Worm (Caenorhabditis elegans): Measurements from ENCODE around the gene K08E4.2.

The K08E4.2 gene

DNA sequence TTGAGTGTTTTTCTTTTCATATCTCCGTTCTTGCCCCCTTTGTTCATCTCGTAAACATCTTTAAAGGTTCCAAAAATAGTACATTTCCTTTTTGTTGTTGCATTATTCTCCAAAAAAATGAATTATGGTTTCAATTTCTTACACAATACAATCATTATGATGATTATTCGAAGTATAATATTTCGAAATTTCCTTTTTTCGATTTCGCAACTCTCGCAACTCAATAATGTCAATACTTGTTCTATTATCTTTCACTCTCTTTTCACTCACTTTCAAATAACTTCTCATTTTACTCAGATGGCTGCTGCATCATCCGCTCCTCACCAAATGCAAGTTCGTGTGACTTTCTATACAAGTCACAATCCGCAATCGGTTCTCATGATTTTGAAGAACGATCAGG lies 22.5 kb downstream of the K08E4.2 start, which contains the start of gene sqst-1:
TSS of gene sqst-1 (plus strand) at position 298 of the 400 bp plus-strand sequence.
- TF ChIP-seq hnd-1 (tag; optimal IDR thresholded peaks at IDR 0.05) (no peak), ceh-13 (GFP tag; optimal IDR thresholded peaks at IDR 0.05) (no peak), B0310.2 (tag; optimal IDR thresholded peaks at IDR 0.05) (no peak), ama-1 (optimal IDR thresholded peaks at IDR 0.05) (no peak), sea-1 (GFP tag; conservative IDR thresholded peaks at IDR 0.05) (no peak), tbx-11 (GFP tag; IDR thresholded peaks at IDR 0.05) (no peak), pes-1 (GFP tag; IDR thresholded peaks at IDR 0.05) (no peak), scrt-1 (GFP tag; IDR thresholded peaks at IDR 0.05) (no peak), aly-1 (tag; optimal IDR thresholded peaks at IDR 0.05) (no peak), hmbx-1 (tag; optimal IDR thresholded peaks at IDR 0.05) (no peak), hmg-4 (GFP tag; optimal IDR thresholded peaks at IDR 0.05) (no peak), F13C5.2 (tag; optimal IDR thresholded peaks at IDR 0.05) (no peak), flt-1 (GFP tag; IDR thresholded peaks at IDR 0.05) (no peak), tbx-37 (GFP tag; conservative IDR thresholded peaks at IDR 0.05) (no peak), ets-7 (tag; optimal IDR thresholded peaks at IDR 0.05) (no peak)

ce11 chrIV:12032383-12032782 lies 24.1 kb downstream of the K08E4.2 start:
- TF ChIP-seq F13C5.2 (tag; optimal IDR thresholded peaks at IDR 0.05) (peak; percentile 67), ceh-13 (GFP tag; optimal IDR thresholded peaks at IDR 0.05) (no peak), hnd-1 (tag; optimal IDR thresholded peaks at IDR 0.05) (no peak), ama-1 (optimal IDR thresholded peaks at IDR 0.05) (no peak), aly-1 (tag; optimal IDR thresholded peaks at IDR 0.05) (no peak), hmg-4 (GFP tag; optimal IDR thresholded peaks at IDR 0.05) (peak; percentile 78), ceh-36 (tag; optimal IDR thresholded peaks at IDR 0.05) (no peak), tbx-37 (GFP tag; conservative IDR thresholded peaks at IDR 0.05) (no peak), pes-1 (GFP tag; IDR thresholded peaks at IDR 0.05) (no peak), flt-1 (GFP tag; IDR thresholded peaks at IDR 0.05) (no peak; the same call in 1 of the 2 replicates)

- no peak for TF ChIP-seq tbx-11 (GFP tag; IDR thresholded peaks at IDR 0.05)
- no peak for TF ChIP-seq flt-1 (GFP tag; IDR thresholded peaks at IDR 0.05)
- TF ChIP-seq hmg-4 (GFP tag; optimal IDR thresholded peaks at IDR 0.05) = no peak
- TF ChIP-seq tra-4 (tag; optimal IDR thresholded peaks at IDR 0.05) = no peak
- TF ChIP-seq hnd-1 (tag; optimal IDR thresholded peaks at IDR 0.05) = no peak
- TF ChIP-seq pes-1 (GFP tag; IDR thresholded peaks at IDR 0.05) = no peak
- TF ChIP-seq aly-1 (tag; optimal IDR thresholded peaks at IDR 0.05) = no peak
- TF ChIP-seq sea-1 (GFP tag; conservative IDR thresholded peaks at IDR 0.05) = no peak
- TF ChIP-seq B0310.2 (tag; optimal IDR thresholded peaks at IDR 0.05) = no peak
Observed at ce11 chrIV:12031003-12031402, 25.5 kb downstream of the K08E4.2 start, which contains the start of the genes T12G3.6 and mrpl-51. Gene T12G3.6 (minus strand): TSS chrIV:12031271. Gene mrpl-51 (plus strand): TSS chrIV:12031324.

DNA sequence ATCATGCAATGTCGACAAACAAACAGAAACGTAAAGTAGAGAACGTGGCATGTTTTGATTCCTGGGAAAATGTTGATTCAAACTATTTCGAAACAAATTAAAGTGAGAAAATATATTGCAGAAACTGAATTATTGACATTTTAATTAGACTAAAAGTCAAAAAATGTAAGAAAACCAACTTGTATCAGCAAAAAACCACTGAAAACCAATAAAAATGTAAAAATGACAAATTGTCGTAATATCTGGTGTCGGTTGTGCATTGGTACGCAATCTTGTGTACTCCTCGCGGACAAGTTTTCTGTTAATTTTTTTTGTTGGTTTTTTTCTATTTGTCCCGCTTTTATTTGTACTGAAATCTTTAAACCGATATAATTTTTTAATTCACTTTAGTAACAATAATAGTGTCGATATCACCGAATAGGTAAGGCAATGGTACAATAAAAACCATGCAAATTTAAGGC lies 26.7 kb downstream of the K08E4.2 start, which contains the start of gene T12G3.11:
TSS of gene T12G3.11 (minus strand) at position 51 of the 461 bp plus-strand sequence.
- TF ChIP-seq ama-1 (optimal IDR thresholded peaks at IDR 0.05) (no peak), ets-7 (tag; optimal IDR thresholded peaks at IDR 0.05) (no peak), aly-1 (tag; optimal IDR thresholded peaks at IDR 0.05) (no peak), flt-1 (GFP tag; IDR thresholded peaks at IDR 0.05) (no peak), F13C5.2 (tag; optimal IDR thresholded peaks at IDR 0.05) (no peak), tbx-11 (GFP tag; IDR thresholded peaks at IDR 0.05) (no peak), ceh-13 (GFP tag; optimal IDR thresholded peaks at IDR 0.05) (no peak), tbx-37 (GFP tag; conservative IDR thresholded peaks at IDR 0.05) (no peak), scrt-1 (GFP tag; IDR thresholded peaks at IDR 0.05) (no peak), hnd-1 (tag; optimal IDR thresholded peaks at IDR 0.05) (no peak), sea-1 (GFP tag; conservative IDR thresholded peaks at IDR 0.05) (no peak), hmg-4 (GFP tag; optimal IDR thresholded peaks at IDR 0.05) (no peak), ceh-36 (tag; optimal IDR thresholded peaks at IDR 0.05) (no peak), tra-4 (tag; optimal IDR thresholded peaks at IDR 0.05) (no peak), hmbx-1 (tag; optimal IDR thresholded peaks at IDR 0.05) (no peak), B0310.2 (tag; optimal IDR thresholded peaks at IDR 0.05) (no peak)

DNA sequence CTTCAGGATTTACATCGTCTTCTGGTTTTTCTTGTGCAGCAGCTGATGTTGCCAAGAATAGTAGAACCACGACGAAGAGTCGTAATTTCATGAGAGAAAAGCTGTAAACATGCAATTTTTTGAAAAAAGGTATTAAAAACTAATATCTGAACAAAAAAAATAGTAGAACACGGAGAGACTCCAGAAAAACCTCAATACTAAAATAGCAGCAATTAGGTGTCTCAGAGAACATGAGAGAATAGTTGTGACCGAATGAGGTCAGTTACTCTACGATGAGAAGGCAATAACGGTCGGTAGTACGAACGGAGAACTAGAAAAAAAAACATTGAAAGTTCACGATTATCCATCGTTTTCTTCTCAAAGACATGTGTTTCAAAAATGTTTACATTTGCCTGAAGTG lies 27.4 kb downstream of the K08E4.2 start, which contains the start of gene tgn-38:
TSS of gene tgn-38 (minus strand) at position 101 of the 400 bp plus-strand sequence.
- TF ChIP-seq ets-7 (tag; optimal IDR thresholded peaks at IDR 0.05) = no peak
- no peak for TF ChIP-seq flt-1 (GFP tag; IDR thresholded peaks at IDR 0.05)
- no peak for TF ChIP-seq scrt-1 (GFP tag; IDR thresholded peaks at IDR 0.05)
- TF ChIP-seq ceh-36 (tag; optimal IDR thresholded peaks at IDR 0.05) = no peak
- no peak for TF ChIP-seq tbx-37 (GFP tag; conservative IDR thresholded peaks at IDR 0.05)
- TF ChIP-seq hmg-4 (GFP tag; optimal IDR thresholded peaks at IDR 0.05) = no peak
- no peak for TF ChIP-seq pes-1 (GFP tag; IDR thresholded peaks at IDR 0.05)
- TF ChIP-seq hmbx-1 (tag; optimal IDR thresholded peaks at IDR 0.05) = no peak
- TF ChIP-seq F13C5.2 (tag; optimal IDR thresholded peaks at IDR 0.05) = no peak
- TF ChIP-seq sea-1 (GFP tag; conservative IDR thresholded peaks at IDR 0.05) = no peak
- no peak for TF ChIP-seq aly-1 (tag; optimal IDR thresholded peaks at IDR 0.05)

DNA sequence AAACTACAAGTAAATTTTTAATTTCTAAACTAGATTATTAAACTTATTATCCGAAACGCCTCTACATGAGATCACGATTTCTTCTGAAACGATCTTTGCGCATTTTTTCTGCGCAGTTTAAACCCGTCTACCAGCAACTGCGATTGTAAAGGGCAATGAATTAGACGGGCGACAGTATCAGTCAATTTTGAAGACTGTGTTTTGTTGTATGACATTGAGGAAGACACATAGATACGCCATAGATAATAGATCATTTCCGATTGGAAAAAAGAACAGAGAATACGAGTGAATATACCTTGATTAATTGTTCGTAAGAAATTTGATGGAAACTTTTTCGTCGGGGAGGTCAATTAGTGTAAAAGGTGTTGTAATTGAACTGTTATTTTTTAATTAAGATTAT lies 35.1 kb downstream of the K08E4.2 start:
- TF ChIP-seq tra-4 (tag; optimal IDR thresholded peaks at IDR 0.05) (no peak), scrt-1 (GFP tag; IDR thresholded peaks at IDR 0.05) (no peak), flt-1 (GFP tag; IDR thresholded peaks at IDR 0.05) (no peak), F13C5.2 (tag; optimal IDR thresholded peaks at IDR 0.05) (no peak), B0310.2 (tag; optimal IDR thresholded peaks at IDR 0.05) (no peak), ceh-36 (tag; optimal IDR thresholded peaks at IDR 0.05) (no peak)

DNA sequence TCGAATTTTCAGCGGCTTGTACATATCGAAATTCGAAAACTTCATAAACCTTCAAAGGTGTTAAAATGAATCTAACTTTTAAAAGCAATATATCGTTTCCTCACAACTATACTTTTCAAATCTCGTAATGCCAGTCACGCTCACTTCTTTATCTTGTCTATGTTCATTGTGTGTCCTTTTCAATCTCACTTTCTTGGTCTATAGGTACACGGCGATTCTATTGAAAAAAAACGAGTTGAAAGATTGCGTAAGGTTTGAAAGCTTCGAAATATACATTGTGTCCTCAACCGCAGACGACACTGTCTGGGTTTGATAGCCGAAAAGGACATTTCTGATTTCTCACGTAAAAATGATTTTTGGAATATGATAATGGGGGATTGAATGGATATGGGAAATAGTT lies 37.5 kb downstream of the K08E4.2 start:
- TF ChIP-seq tbx-11 (GFP tag; IDR thresholded peaks at IDR 0.05) (no peak), ceh-36 (tag; optimal IDR thresholded peaks at IDR 0.05) (no peak), aly-1 (tag; optimal IDR thresholded peaks at IDR 0.05) (no peak), B0310.2 (tag; optimal IDR thresholded peaks at IDR 0.05) (no peak), hnd-1 (tag; optimal IDR thresholded peaks at IDR 0.05) (no peak), hmg-4 (GFP tag; optimal IDR thresholded peaks at IDR 0.05) (no peak), F13C5.2 (tag; optimal IDR thresholded peaks at IDR 0.05) (no peak), ama-1 (optimal IDR thresholded peaks at IDR 0.05) (no peak), tra-4 (tag; optimal IDR thresholded peaks at IDR 0.05) (no peak), tbx-37 (GFP tag; conservative IDR thresholded peaks at IDR 0.05) (no peak), flt-1 (GFP tag; IDR thresholded peaks at IDR 0.05) (no peak), scrt-1 (GFP tag; IDR thresholded peaks at IDR 0.05) (no peak), hmbx-1 (tag; optimal IDR thresholded peaks at IDR 0.05) (no peak), ceh-13 (GFP tag; optimal IDR thresholded peaks at IDR 0.05) (no peak), ets-7 (tag; optimal IDR thresholded peaks at IDR 0.05) (no peak), sea-1 (GFP tag; conservative IDR thresholded peaks at IDR 0.05) (no peak)
